Fruit fly (Drosophila melanogaster): Measurements from ENCODE around the gene MED28.

Gene MED28

DNA sequence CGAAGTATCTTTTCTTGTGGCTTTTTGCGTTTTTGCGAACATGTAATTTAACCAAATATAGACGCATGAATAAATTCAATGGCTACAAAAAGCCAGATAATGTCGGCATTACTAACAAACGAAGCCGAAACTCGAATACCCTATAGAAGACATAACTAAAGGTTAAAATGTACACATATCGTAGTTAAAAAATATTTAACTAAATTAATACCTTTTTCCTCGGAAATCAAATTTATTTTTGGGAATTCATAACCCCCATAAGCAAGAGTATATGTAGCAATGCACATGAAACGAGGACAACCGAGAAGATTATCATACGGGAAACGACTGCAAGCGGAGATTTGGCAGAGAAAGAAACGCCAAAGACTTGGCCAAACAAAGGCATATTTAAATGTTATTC, 15.1 kb upstream of the MED28 start:
- TF ChIP-seq CG8478 (optimal IDR thresholded peaks at IDR 0.05) (no peak), CTCF (optimal IDR thresholded peaks at IDR 0.05) (no peak)

DNA sequence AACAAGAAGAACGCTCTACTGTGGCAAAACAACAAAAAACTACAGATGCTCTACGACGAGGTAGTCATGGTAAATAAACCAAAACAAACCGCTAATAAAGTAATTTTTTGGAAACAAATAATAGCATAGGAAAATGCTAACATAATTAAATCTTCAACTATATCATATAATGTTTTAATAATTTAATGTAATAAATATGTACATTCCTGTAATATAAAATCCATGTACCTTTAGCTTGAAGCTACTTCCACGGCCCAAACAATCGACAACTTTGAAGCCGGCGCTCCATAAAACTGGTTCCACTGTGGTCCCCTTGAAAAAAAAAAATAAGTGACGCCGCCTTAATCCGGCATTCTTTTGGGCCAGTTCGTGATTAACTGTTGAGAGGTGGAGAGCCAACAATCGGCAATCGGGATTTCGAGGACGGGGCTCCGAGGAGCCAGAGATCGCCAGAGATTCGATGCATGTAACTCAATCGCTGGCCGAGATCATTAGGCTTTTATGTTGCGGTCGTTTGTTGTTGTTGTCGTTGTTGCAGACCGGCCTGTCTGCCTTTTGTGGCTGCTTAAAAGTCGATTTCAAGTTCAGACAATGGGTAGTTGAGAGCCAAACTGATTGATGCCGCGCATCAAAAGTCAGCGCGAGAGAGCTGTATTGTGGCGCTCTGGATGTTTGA, 14.0 kb upstream of the MED28 start:
- TF ChIP-seq CTCF (optimal IDR thresholded peaks at IDR 0.05) (no peak), CG8478 (optimal IDR thresholded peaks at IDR 0.05) (no peak)

DNA sequence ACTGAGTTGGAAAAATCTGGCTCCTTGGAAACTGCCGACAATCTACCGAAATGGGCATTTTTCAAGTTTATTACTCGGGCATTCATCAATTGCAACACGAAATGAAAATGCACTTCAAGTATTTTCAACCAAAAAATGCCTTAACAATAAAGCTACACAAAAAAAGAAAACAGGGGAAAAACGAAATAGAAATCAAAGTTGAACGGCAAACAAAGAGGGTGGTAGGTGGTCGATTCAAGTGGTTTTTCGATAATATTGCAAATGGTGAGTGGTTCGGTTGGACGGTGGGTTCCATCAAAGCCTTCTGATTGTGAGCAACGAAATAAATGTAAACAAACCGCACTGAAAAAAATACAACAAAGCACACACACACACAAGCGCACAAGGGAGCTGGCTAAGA, 10.6 kb upstream of the MED28 start:
- TF ChIP-seq CG8478 (optimal IDR thresholded peaks at IDR 0.05): no peak
- no peak for TF ChIP-seq CTCF (optimal IDR thresholded peaks at IDR 0.05)

DNA sequence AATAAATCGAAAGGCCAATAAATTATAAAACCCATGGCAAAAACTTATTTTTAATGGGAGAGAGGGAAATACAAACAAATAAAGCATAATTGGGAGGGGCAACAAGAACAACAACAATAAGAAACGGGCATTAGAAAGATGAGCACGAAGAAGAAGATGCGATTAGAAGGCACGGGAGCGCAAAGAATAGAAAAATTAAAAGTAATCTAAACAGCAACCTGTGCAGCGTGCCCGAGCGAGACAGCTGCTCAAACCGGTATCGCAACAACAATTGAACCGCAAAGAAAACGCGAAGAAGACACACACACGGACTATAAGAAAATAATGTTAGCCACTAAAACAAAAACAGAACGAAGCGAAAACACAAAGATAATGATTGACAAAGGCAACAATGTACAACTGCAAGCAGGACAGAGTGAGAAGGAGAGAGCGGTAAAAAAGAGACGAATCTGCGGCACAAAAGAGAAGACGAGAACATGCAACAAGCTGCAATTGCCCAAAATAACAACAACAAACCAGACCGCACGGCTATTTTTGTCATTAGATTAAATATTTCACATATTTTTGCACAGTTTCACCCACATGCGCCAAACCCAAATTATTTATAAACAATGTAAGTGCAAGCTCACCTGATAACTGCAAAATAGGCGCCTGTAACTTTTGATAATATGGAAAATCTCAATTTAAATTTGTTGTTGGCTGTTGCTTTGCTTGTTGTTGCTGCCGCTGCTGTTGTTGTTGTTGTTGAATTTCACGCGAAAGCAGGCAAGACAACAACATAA, 4.8 kb upstream of the MED28 start:
- TF ChIP-seq CG8478 (optimal IDR thresholded peaks at IDR 0.05) (no peak), CTCF (optimal IDR thresholded peaks at IDR 0.05) (no peak)

DNA sequence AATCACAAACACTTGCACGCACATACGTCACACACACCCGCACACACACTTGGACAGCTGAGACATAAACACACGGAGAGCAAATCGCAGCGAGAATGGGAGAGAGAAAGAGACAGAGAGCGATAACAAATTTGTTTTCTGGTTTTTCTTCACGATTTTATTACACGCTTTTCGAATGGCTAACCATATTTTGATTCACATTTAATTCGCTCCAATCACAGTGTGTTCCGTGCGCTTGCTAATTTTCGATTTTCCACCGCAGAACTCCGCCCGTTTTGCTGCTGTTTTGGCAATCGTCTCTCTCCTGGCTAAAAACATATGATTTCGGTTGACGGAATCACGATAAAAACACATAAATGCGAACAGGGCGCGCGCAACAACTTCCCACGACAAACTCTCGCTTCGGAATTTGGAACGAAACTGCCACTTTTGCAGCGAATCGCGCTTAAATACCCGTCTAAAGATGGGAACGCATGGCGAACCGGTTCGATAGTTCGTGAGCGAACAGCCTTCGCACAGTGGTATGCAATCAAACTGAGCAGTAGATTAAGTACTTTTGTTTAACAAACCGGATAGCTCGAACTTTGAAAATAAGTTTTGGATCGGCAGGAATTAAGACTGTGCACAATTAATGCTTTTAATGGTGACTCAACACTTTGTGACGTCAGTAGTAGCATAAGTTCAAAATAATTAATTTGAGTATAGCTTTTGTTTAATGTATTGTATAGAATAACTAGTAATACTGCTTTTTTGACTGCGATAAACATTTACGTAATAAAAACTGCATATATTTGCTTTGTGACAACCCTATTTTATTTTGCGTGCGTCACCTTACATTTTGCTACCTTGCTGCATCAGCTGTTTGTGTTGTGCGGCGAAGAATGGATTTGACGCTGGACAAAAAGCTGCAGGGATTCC, 3.9 kb upstream of the MED28 start, which contains the start of the genes Fur1 and Vps33B:
TSS of gene Fur1 (minus strand) at position 424 of the 918 bp plus-strand sequence.
TSS of gene Vps33B (plus strand) at position 856 of the 918 bp plus-strand sequence.
- peak in 1 of 2 experiments; percentile 5 for TF ChIP-seq CTCF (optimal IDR thresholded peaks at IDR 0.05)
- no peak for TF ChIP-seq CG8478 (optimal IDR thresholded peaks at IDR 0.05)

DNA sequence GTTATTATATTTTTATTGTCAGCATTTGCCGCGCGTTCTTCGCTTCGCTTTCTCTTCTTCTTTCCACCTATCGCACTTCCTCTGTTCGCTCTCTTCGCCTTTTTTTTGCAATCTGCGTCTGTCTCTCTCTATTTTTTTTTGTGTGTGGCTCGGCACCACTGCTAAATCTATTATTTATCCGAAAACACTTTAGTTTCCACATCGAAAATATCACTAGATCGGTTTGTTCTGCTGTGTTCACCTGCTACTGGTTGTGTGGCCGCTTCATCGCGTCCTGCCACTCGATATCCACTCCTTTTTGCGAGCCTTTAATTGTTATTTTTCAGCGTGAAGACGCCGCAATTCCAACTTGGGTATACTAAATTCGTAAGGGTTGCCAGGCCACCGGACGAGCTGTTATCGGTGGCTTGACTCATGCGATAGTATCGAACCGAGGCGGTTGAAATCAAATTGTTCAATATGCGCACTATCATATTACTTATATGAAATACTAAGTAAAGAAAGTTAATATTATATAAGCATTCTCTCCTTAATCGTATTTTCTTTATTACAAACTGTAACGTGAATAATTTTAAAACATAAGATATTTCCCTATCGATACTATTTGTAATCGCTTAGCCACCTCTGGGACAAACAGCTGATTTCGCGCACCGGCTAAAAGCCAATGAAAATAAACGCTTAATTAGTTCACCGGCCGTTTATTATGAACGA, 5.8 kb downstream of the MED28 start, which contains the start of the genes XNP, CG42488 and CG5116:
TSS of gene XNP (minus strand) at position 372 of the 711 bp plus-strand sequence.
TSS of gene CG42488 (plus strand) at position 636 of the 711 bp plus-strand sequence.
TSS of gene CG5116 (plus strand) at position 636 of the 711 bp plus-strand sequence.
- TF ChIP-seq CG8478 (optimal IDR thresholded peaks at IDR 0.05): no peak
- TF ChIP-seq CTCF (optimal IDR thresholded peaks at IDR 0.05): no peak

DNA sequence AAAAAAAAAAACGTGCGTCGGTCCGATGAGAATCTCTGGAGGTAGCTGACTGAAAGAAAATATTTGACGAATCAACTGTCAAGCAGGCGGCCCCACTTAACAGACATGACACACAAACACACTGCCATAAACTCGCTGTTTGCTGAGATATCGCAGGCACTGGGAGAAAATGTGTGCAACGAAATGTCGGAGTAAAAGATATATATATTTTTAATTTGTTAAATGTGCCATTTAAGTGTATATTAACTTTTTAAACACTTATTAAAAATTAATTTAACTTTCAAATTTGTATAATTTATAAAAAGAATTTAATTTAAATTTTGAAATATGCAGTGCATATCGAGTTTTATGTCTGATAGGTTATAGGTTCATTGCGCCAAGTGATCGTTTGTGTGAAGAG, 12.3 kb downstream of the MED28 start:
- TF ChIP-seq CTCF (optimal IDR thresholded peaks at IDR 0.05) (no peak), CG8478 (optimal IDR thresholded peaks at IDR 0.05) (no peak)

DNA sequence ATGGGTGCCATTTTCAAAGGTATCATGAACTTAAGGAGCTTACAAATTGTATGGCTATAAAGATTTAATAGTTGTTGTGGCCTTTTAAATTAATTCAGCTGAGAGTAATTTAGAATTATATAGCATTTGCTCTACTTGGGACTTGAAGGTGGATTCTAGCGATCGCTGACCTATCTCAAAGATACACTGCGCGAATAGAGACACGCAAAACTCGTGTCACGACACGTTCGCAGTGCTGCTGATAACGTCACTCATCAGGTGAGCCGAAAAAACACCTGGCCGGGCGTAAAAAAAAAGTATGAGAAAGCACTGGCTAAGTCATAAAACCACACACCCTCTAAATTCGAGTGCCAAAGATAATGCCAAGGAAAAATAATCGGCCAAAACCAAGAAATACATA, 12.9 kb downstream of the MED28 start:
- TF ChIP-seq CG8478 (optimal IDR thresholded peaks at IDR 0.05): no peak
- TF ChIP-seq CTCF (optimal IDR thresholded peaks at IDR 0.05): no peak

DNA sequence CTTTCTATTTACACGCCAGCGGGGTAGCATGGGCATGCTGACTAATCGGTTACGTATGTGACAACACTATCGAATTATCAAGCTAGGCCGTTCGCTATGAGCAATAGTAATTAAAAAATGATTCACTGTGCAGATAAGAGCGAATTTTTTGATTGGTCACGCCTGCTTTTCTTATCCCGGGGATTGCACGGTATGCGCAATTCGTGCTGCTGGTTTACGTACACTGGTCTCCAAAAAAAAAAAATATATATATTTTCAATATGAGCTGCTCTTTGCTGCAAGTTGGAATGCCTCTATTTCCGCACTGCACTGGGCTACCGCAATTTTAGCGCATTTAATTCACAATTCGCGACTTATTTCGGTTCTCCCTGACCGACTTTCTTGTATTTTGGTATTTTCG, 13.6 kb downstream of the MED28 start:
- TF ChIP-seq CTCF (optimal IDR thresholded peaks at IDR 0.05) (no peak), CG8478 (optimal IDR thresholded peaks at IDR 0.05) (no peak)

DNA sequence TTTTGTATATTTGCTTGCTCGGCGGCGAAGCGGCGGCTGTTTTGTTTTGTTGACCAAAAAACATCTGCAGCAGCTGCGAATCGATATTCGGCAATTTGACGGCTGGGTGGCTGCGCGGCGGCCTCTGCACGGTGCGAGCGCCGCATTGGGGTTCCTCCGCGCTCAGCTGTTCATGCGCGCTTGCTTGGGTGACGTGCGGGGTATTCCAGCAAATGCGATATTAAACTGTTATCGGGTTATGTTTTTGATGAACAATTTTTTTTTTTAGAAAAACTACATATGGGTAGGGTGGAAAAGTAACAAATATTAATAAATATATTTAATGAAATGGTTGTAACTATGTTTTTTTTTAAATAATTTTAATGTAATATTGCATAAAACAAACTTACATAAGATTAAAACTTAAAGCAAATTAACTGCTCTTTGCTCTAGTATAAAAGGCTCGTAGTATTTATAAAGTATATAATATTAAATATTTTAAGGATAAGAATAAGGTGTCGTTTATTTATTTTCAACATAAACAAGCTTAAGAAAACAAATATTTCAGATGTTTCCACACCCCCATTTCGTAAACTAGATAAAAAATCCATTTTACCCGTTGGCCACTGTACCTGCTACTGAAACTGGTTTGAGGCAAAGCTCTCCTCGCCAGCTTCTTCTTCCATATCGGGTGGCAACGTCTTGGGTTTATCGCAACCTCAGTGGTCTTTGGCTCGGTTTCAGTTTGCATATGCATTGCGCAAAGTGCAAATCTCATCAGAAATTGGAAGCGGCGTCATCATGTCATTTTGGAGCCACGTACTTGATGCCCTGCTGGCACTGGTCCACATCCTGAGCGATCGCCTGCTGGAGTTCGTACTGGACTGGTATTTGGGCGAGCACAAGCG, 14.2 kb downstream of the MED28 start, which contains the start of the genes Gnpat and CG5112:
TSS of gene Gnpat (minus strand) at position 159 of the 887 bp plus-strand sequence.
TSS of gene CG5112 (plus strand) at position 683 of the 887 bp plus-strand sequence.
- no peak for TF ChIP-seq CG8478 (optimal IDR thresholded peaks at IDR 0.05)
- no peak for TF ChIP-seq CTCF (optimal IDR thresholded peaks at IDR 0.05)

DNA sequence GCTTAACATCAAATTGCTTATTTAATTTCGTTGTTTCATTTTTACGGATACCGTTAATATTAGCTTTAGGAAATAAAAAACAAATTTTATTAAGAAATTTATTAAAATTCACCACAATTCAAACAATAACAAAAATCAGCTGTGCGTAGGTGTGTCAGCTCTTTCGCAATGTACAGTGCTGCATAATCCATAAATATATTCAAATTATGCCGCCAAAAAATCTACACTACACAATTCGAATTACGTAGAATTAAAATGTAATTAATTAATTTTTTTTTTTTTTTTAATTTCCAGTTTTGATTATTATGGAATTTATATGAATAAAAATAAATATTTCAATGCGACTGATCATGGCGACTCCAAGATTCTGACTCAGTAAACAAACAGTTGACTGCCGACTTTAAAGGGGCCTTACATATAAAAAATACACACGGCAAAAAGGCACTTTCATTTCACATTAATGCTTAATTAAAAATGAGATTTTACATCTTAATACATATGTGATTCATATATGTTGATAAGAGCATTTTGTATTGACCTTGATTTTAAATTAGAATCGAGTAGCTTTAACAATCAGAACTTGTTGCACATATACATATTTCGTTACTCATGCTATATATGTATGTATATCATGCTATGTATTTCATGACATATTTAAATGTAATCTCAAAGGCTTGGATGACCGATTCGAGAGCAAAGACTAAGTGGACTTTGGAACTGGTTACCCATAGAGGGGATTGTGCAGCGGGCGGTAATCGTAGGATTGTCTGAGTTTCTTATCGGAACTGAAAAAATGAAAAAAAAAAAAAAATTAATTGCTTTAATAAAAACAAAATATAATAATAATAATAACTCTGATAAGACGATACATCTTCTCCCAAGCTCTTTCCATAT, 16.7 kb downstream of the MED28 start:
- no peak for TF ChIP-seq CG8478 (optimal IDR thresholded peaks at IDR 0.05)
- TF ChIP-seq CTCF (optimal IDR thresholded peaks at IDR 0.05): no peak

DNA sequence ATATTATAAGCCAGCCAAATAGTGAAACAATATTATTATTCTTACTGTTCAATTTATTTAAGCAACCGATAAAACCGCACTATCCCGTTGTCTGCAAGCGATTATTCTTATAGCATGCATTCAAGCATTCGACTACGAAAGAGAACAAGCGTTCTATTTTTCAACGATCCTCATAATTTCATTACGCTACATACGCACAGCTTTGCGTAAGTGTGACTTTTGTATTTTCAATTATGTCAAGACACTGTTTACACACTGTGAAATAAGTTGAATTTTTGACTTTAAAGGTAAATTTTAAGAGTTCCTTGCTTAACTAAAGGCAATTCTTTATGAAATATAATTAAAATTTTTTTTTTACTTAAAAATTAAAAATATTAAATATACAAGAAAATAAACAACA, 18.3 kb downstream of the MED28 start, which contains the start of gene CG33494:
TSS of gene CG33494 (minus strand) at position 90 of the 400 bp plus-strand sequence.
- TF ChIP-seq CTCF (optimal IDR thresholded peaks at IDR 0.05) (no peak), CG8478 (optimal IDR thresholded peaks at IDR 0.05) (no peak)
